Worm (Caenorhabditis elegans) whole organism, L1 larva: ENCODE measurements around the gene fbxa-197.

ENCODE experiments used
- C04F5.9 ChIP-seq: sonication (generic microtip); optimal IDR thresholded peaks from 2 replicates; lab custom pipeline; 2016; ENCODE audit warnings: missing genetic modification characterization, missing compliant biosample characterization
- F16B12.6 ChIP-seq: fragments of 150-350 bp; optimal IDR thresholded peaks from 2 replicates; lab custom pipeline; 2014; ENCODE audit warnings: missing biosample characterization, missing genetic modification characterization
- aha-1 ChIP-seq: fragments of 150-350 bp; optimal IDR thresholded peaks from 2 replicates; lab custom pipeline; 2014; ENCODE audit warnings: missing biosample characterization, missing genetic modification characterization
- ama-1 ChIP-seq: fragments of 150-350 bp; optimal IDR thresholded peaks from 2 replicates; lab custom pipeline; 2014
- ceh-63 ChIP-seq: fragments of 200-800 bp; sonication (Bioruptor generic); optimal IDR thresholded peaks from 2 replicates; lab custom pipeline; 2018; ENCODE audit warnings: mild to moderate bottlenecking, missing genetic modification characterization, missing compliant biosample characterization
- ceh-8 ChIP-seq: fragments of 200-800 bp; sonication (Bioruptor generic); optimal IDR thresholded peaks from 2 replicates; lab custom pipeline; 2018; ENCODE audit warnings: mild to moderate bottlenecking, missing genetic modification characterization, moderate library complexity, missing compliant biosample characterization
- ceh-82 ChIP-seq, 3 experiments: fragments of 150-350 bp in 1 of 3; sonication (generic microtip) in 2 of 3; optimal IDR thresholded peaks; 2 replicates each; lab custom pipeline; 2014 to 2017; ENCODE audit warnings: missing biosample characterization in 3 of 3, missing genetic modification characterization in 3 of 3
- ces-1 ChIP-seq: fragments of 150-350 bp; optimal IDR thresholded peaks from 2 replicates; lab custom pipeline; 2014; ENCODE audit warnings: missing biosample characterization, missing genetic modification reagents, missing genetic modification characterization
- dpl-1 ChIP-seq, 3 experiments: fragments of 150-350 bp in 2 of 3; sonication (generic microtip) in 1 of 3; optimal IDR thresholded peaks; 2 replicates each; lab custom pipeline; 2014 to 2017; ENCODE audit warnings: missing biosample characterization in 3 of 3, missing genetic modification characterization in 3 of 3, missing genetic modification reagents in 3 of 3
- egl-27 ChIP-seq, 2 experiments: fragments of 150-350 bp in 1 of 2; sonication (generic microtip); optimal IDR thresholded peaks; 3 replicates each; lab custom pipeline; 2017 to 2018; ENCODE audit warnings: missing biosample characterization in 2 of 2, missing genetic modification characterization in 2 of 2, missing genetic modification reagents in 2 of 2
- elt-2 ChIP-seq: sonication (generic microtip); optimal IDR thresholded peaks from 2 replicates; lab custom pipeline; 2016; ENCODE audit warnings: missing genetic modification characterization, mild to moderate bottlenecking, inconsistent platforms, missing compliant biosample characterization, missing genetic modification reagents
- ets-5 ChIP-seq: fragments of 200-800 bp; sonication (Bioruptor generic); IDR thresholded peaks from 2 replicates; pipeline ENCODE4 v1.3.6; 2022; ENCODE audit warnings: missing genetic modification characterization, missing compliant biosample characterization
- hlh-4 ChIP-seq: sonication (generic microtip); optimal IDR thresholded peaks from 2 replicates; lab custom pipeline; 2016; ENCODE audit warnings: mild to moderate bottlenecking, missing genetic modification characterization, missing compliant biosample characterization
- hpl-2 ChIP-seq: fragments of 150-350 bp; optimal IDR thresholded peaks from 2 replicates; lab custom pipeline; 2014; ENCODE audit warnings: missing biosample characterization, missing genetic modification reagents, missing genetic modification characterization
- irx-1 ChIP-seq: sonication (generic microtip); optimal IDR thresholded peaks from 2 replicates; lab custom pipeline; 2016; ENCODE audit warnings: missing genetic modification characterization, missing compliant biosample characterization
- lin-14 ChIP-seq: fragments of 200-800 bp; sonication (Bioruptor generic); optimal IDR thresholded peaks from 2 replicates; lab custom pipeline; 2018; ENCODE audit warnings: mild to moderate bottlenecking, missing genetic modification characterization, moderate library complexity, missing compliant biosample characterization
- lin-15B ChIP-seq: fragments of 150-350 bp; sonication (generic microtip); optimal IDR thresholded peaks from 3 replicates; lab custom pipeline; 2014; ENCODE audit warnings: missing biosample characterization, missing genetic modification characterization
- mdl-1 ChIP-seq, 2 experiments: fragments of 150-350 bp; optimal IDR thresholded peaks; 2 replicates each; lab custom pipeline; 2014 to 2017; ENCODE audit warnings: missing biosample characterization in 2 of 2, missing genetic modification characterization in 2 of 2, inconsistent platforms in 1 of 2
- nhr-20 ChIP-seq: sonication (generic microtip); optimal IDR thresholded peaks from 2 replicates; lab custom pipeline; 2016; ENCODE audit warnings: mild to moderate bottlenecking, missing genetic modification characterization, missing compliant biosample characterization
- nhr-28 ChIP-seq: fragments of 150-350 bp; optimal IDR thresholded peaks from 2 replicates; lab custom pipeline; 2014; ENCODE audit warnings: missing biosample characterization, missing genetic modification characterization
- nhr-71 ChIP-seq: sonication (generic microtip); optimal IDR thresholded peaks from 2 replicates; lab custom pipeline; 2016; ENCODE audit warnings: mild to moderate bottlenecking, missing genetic modification characterization, moderate library complexity, missing compliant biosample characterization
- nhr-90 ChIP-seq: sonication (generic microtip); optimal IDR thresholded peaks from 2 replicates; lab custom pipeline; 2016; ENCODE audit warnings: mild to moderate bottlenecking, missing genetic modification characterization, missing compliant biosample characterization; ENCODE audit not compliant: poor library complexity
- pax-3 ChIP-seq: fragments of 200-800 bp; sonication (Bioruptor generic); optimal IDR thresholded peaks from 2 replicates; lab custom pipeline; 2018; ENCODE audit warnings: mild to moderate bottlenecking, missing genetic modification characterization, moderate library complexity, missing compliant biosample characterization
- skn-1 ChIP-seq: fragments of 150-350 bp; optimal IDR thresholded peaks from 2 replicates; lab custom pipeline; 2014; ENCODE audit warnings: missing biosample characterization, missing genetic modification characterization
- snu-23 ChIP-seq: sonication (generic microtip); optimal IDR thresholded peaks from 2 replicates; lab custom pipeline; 2016; ENCODE audit warnings: missing genetic modification characterization, missing compliant biosample characterization
- sox-4 ChIP-seq: sonication (generic microtip); optimal IDR thresholded peaks from 2 replicates; lab custom pipeline; 2016; ENCODE audit warnings: missing genetic modification characterization, missing compliant biosample characterization
- sptf-1 ChIP-seq: fragments of 150-350 bp; optimal IDR thresholded peaks from 2 replicates; lab custom pipeline; 2014; ENCODE audit warnings: missing biosample characterization, missing genetic modification characterization
- swsn-7 ChIP-seq: sonication (generic microtip); optimal IDR thresholded peaks from 2 replicates; lab custom pipeline; 2016; ENCODE audit warnings: missing genetic modification characterization, missing compliant biosample characterization
- unc-30 ChIP-seq: sonication (generic microtip); optimal IDR thresholded peaks from 2 replicates; lab custom pipeline; 2017; ENCODE audit warnings: missing biosample characterization, missing genetic modification characterization
- unc-98 ChIP-seq: fragments of 200-800 bp; sonication (Bioruptor generic); IDR thresholded peaks from 2 replicates; pipeline ENCODE4 v1.3.6; 2022; ENCODE audit warnings: missing genetic modification characterization, missing compliant biosample characterization
- zag-1 ChIP-seq: fragments of 150-350 bp; optimal IDR thresholded peaks from 2 replicates; lab custom pipeline; 2014; ENCODE audit warnings: missing biosample characterization, missing genetic modification characterization
- zip-4 ChIP-seq: fragments of 200-800 bp; sonication (Bioruptor generic); optimal IDR thresholded peaks from 2 replicates; lab custom pipeline; 2018; ENCODE audit warnings: mild to moderate bottlenecking, missing genetic modification characterization, moderate library complexity, missing compliant biosample characterization

fbxa-197 gene

DNA sequence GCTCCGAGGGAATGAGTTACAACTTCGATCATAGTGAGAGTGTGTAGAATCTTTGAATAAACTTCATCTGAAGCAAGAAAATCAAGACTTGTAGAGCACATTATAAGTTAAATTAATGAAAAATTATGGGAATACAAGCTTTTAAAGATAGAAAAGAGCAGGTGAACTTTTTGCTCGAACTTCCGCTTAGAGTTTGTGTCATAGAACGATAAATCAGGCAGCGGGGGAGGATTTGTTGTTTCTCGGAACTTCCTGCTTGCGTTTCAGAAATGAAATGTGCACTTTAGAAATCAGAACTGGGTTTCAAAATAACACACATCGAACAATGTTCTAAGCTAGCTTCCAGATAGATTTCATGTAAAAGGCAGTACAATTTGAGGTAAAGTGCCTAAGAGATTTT, 26.4 kb upstream of the fbxa-197 start, which contains the start of gene srh-149:
Gene srh-149 (minus strand): TSS at position 101 of the 400 bp plus-strand sequence.
- TF ChIP-seq hlh-4 (tag; lab: Kevin White, UChicago) (peak; percentile 50), lin-14 (GFP tag; lab: Kevin White, UChicago) (no peak), hpl-2 (GFP tag; lab: Kevin White, UChicago) (no peak), nhr-71 (tag; lab: Kevin White, UChicago) (no peak), elt-2 (tag; lab: Kevin White, UChicago) (no peak), nhr-28 (tag; lab: Kevin White, UChicago) (no peak)

DNA sequence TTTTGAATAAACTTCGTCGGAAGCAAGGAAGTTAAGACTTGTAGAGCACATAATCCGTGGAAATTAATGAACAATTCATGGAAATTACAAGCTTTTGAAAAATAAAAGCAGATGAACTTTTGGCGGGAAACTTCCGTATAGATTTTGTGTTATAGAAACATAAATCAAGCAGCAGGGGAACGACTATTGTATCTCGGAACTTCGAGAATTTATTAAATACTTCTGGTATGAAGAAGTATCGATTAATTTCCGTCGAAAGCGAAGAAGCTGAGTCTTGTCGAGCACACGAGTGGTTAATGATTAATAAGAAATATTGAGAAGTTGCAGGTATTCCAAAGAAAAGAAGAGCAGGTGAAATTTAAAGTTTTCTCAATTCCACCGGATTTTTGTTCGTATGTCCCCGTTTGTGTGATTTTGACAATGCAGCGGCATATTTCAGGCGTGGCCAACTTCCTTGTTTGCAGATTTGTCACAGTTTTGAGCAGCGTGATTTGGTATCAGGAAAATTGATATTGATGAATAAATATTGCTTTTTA, 17.1 kb upstream of the fbxa-197 start, which contains the start of gene srh-147:
Gene srh-147 (minus strand): TSS at position 51 of the 536 bp plus-strand sequence.
- TF ChIP-seq hlh-4 (tag; lab: Kevin White, UChicago), result peak; percentile 92

DNA sequence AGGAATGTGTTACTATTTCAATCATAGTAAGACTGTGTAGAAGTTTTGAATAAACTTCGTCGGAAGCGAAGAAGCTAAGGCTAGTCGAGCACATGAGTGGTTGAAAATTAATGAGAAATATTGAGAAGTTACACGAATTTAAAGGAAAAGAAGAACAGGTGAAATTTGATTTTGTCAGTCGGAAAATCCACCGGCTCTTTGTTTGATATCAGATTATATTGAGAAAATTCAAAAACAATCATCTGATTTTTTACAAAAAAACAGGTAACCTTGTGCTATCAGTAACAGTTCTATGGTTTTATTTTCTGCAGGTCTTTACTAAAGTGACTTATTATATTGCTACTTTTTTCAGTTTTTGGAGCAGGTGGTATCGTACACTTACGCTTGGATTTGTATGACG, 9.2 kb upstream of the fbxa-197 start, which contains the start of gene srh-148:
Gene srh-148 (minus strand): TSS at position 101 of the 400 bp plus-strand sequence.
- TF ChIP-seq hlh-4 (tag; lab: Kevin White, UChicago) (peak; percentile 20), zag-1 (no peak), unc-98 (GFP tag; lab: Robert Waterston, UW) (no peak), swsn-7 (no peak), egl-27 (tag; optimal IDR thresholded peaks at IDR 0.05; lab: Kevin White, UChicago) (no peak)

DNA sequence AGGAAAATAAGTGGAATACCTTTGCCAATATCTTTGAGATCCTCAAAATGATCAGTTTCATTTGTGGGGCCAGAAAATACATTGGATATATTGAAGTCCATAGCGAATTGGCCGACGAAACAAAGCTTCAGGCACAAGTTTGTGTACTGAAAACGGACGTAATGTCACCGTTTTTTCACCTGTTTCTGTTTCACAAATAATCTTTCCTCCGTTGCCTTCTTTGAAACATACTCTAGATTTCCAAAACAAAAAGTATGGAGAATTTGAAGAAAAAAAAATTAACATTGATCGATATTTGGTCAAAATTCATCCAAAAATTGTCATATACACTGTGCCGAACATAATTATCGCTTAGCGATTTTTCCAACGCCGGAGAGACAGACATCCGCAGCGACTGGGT, 4.9 kb upstream of the fbxa-197 start, which contains the start of gene srz-12:
Gene srz-12 (minus strand): TSS at position 101 of the 400 bp plus-strand sequence.
- no peak for TF ChIP-seq sptf-1 (tag; lab: Kevin White, UChicago)
- TF ChIP-seq C04F5.9 (tag; lab: Kevin White, UChicago), result no peak
- no peak for TF ChIP-seq ceh-63
- TF ChIP-seq ama-1, result no peak
- no peak for TF ChIP-seq mdl-1 (tag; optimal IDR thresholded peaks at IDR 0.05; lab: Kevin White, UChicago)
- no peak for TF ChIP-seq nhr-20 (tag; lab: Kevin White, UChicago)
- TF ChIP-seq aha-1 (tag; lab: Kevin White, UChicago), result no peak
- TF ChIP-seq egl-27 (tag; optimal IDR thresholded peaks at IDR 0.05; lab: Kevin White, UChicago), result no peak
- TF ChIP-seq ets-5 (GFP tag; lab: Robert Waterston, UW), result no peak
- TF ChIP-seq ces-1 (GFP tag; lab: Kevin White, UChicago), result no peak
- no peak for TF ChIP-seq nhr-28 (tag; lab: Kevin White, UChicago)
- TF ChIP-seq irx-1, result no peak

DNA sequence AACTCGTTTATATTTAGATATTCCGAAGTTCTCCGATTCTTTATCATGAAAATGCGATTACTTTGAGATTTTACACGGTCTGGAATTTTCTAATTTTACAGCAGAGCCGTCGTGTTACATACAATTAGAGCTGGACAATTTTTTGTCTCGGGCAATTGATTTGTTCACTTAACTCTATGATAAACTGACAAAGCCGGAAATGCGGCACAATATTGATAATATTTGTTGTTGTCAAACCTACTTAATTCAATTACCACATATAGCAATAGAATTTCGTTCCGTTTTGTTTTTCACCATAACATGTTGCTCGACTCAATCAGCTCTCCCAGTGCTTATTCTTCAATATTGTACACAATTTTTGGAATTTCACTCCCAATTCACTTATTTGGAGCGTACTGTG, 4.4 kb upstream of the fbxa-197 start, which contains the start of gene srh-299:
Gene srh-299 (plus strand): TSS at position 301 of the 400 bp plus-strand sequence.
- TF ChIP-seq ceh-8 (GFP tag; lab: Kevin White, UChicago), result no peak
- no peak for TF ChIP-seq pax-3 (tag; lab: Kevin White, UChicago)
- TF ChIP-seq sox-4 (tag; lab: Kevin White, UChicago), result no peak
- TF ChIP-seq unc-30 (tag; lab: Kevin White, UChicago), result no peak
- TF ChIP-seq dpl-1 (GFP tag; optimal IDR thresholded peaks at IDR 0.05; lab: Kevin White, UChicago), result no peak
- TF ChIP-seq snu-23 (GFP tag; lab: Kevin White, UChicago), result no peak
- TF ChIP-seq ceh-82 (tag; optimal IDR thresholded peaks at IDR 0.05; lab: Kevin White, UChicago), result no peak
- TF ChIP-seq skn-1 (tag; lab: Kevin White, UChicago), result no peak
- no peak for TF ChIP-seq lin-15B
- no peak for TF ChIP-seq ets-5 (GFP tag; lab: Robert Waterston, UW)
- no peak for TF ChIP-seq nhr-90
- TF ChIP-seq egl-27 (tag; optimal IDR thresholded peaks at IDR 0.05; lab: Kevin White, UChicago), result no peak
- TF ChIP-seq zip-4 (GFP tag; lab: Kevin White, UChicago), result no peak
- no peak for TF ChIP-seq C04F5.9 (tag; lab: Kevin White, UChicago)
- TF ChIP-seq F16B12.6 (tag; lab: Kevin White, UChicago), result no peak
- TF ChIP-seq, all 84 proteins: peak for 0
